Fruit fly (Drosophila melanogaster): ENCODE data around the gene THADA.

The THADA gene

DNA sequence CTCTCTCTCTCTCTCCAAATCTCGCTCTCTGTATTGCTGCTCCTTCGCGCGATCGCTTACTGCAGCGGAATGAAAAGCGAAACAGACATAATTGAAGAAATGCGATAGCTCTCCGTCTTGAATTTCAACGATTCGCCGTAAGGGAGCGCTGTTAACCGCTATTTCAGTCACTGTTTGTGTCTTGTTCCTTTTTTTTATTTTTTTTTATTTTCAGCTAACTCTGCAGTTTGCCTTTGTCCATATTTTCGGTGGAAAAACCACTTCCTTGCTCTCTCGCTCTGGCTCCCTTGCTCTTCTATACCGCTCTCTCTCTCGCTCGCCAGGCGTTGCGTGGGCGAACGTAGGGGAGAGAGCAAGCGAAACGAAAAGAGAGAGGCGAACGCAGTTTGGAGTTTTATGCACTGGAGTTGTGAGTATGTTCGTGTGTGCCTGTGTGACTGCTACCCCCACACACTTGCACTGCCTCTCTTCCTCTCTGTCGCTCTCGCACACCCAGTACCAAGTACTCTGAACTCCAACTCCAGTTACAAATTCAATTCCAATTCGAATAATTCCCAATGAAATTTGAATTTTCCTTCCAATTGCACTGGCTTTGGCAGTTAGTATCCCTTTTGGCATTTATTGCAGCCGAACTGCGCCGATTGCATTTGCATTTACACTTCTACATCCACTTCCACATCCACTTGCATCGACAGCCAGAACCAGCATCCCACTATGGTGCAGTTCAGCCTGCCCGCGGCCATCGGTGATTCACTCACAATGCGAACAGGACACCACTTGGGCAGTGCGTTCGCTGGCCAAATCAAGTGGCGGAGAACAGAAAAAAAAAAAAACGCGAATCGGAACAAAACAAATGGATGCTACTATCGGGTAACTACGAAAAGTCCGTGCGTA lies 14.0 kb downstream of the THADA start:
- TF ChIP-seq Clk (GFP tag; optimal IDR thresholded peaks at IDR 0.05) (no peak), toe (GFP tag; optimal IDR thresholded peaks at IDR 0.05) (no peak), Crg-1 (GFP tag; optimal IDR thresholded peaks at IDR 0.05) (no peak), tj (GFP tag; optimal IDR thresholded peaks at IDR 0.05) (peak; percentile 99), Hr96 (GFP tag; optimal IDR thresholded peaks at IDR 0.05) (no peak), CG1620 (GFP tag; optimal IDR thresholded peaks at IDR 0.05) (no peak), ovo (GFP tag; optimal IDR thresholded peaks at IDR 0.05) (peak; percentile 39), CG12768 (GFP tag; optimal IDR thresholded peaks at IDR 0.05) (no peak), pad (GFP tag; optimal IDR thresholded peaks at IDR 0.05) (peak; percentile 95)

DNA sequence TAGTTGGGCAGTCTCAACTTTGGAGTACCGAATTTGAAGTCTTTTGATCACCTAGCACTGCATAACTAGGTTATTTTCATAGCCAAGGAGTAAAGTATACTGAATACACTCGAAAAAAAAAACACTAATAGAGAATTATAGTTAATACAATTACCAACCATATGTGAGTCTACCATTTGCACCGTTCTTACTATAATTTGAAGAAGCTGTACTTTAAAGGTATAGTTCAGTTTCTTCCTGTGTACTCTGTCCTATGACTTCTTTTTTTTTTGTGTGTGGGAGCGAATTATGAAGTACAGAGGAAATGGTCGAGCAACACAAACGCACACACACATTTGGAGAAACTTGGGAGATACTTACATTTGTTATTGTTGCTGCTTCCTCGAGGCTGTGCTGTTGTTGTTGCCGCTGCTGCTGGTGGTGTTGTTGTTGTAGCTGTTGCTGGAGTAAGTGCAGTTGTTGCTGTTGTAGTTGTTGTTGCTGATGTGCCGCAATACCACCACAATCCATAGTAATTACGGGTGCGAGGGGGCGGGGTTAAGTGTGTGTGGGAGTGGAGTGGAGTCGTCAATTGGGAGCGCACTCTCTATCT lies 14.7 kb downstream of the THADA start:
- TF ChIP-seq ovo (GFP tag; optimal IDR thresholded peaks at IDR 0.05), result no peak
- peak; percentile 49 for TF ChIP-seq CG14711 (tag; optimal IDR thresholded peaks at IDR 0.05)
- TF ChIP-seq cic (GFP tag; optimal IDR thresholded peaks at IDR 0.05), result no peak
- TF ChIP-seq CG5204 (GFP tag; optimal IDR thresholded peaks at IDR 0.05), result no peak
- no peak for TF ChIP-seq Clk (GFP tag; optimal IDR thresholded peaks at IDR 0.05)
- peak; percentile 30 for TF ChIP-seq bab1 (GFP tag; optimal IDR thresholded peaks at IDR 0.05)
- TF ChIP-seq Mnt (GFP tag; optimal IDR thresholded peaks at IDR 0.05), result no peak
- no peak for TF ChIP-seq CG33017 (tag; optimal IDR thresholded peaks at IDR 0.05)

DNA sequence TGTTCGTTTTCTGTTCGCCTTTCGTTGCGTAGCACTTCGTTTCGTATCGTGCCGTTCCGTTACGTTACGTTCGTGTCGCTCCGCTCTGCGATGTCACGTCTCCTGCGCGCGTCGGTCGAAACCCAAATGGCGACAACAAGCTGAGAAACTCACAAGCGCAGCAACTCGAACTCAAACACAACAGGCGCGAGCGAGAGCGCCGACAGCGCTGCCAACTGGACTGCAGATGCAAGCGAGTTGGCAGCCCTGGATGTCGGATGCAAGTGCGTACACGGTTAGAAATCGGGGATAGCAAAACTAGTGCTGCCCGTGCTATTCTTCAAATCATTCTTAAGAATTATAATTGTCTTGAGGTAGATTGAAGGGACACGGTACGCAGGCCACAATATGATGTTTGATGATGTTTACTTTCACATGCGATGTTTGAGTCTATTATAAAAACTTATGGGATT lies 17.0 kb downstream of the THADA start:
- TF ChIP-seq CG7045 (GFP tag; optimal IDR thresholded peaks at IDR 0.05) (peak; percentile 30), bab1 (GFP tag; optimal IDR thresholded peaks at IDR 0.05) (peak; percentile 54), pad (GFP tag; optimal IDR thresholded peaks at IDR 0.05) (peak; percentile 42), toe (GFP tag; optimal IDR thresholded peaks at IDR 0.05) (peak; percentile 31), cnc (optimal IDR thresholded peaks at IDR 0.05) (no peak), CG33017 (tag; optimal IDR thresholded peaks at IDR 0.05) (no peak), CG11617 (GFP tag; optimal IDR thresholded peaks at IDR 0.05) (peak; percentile 39), CG1620 (GFP tag; optimal IDR thresholded peaks at IDR 0.05) (peak; percentile 52), CG14711 (tag; optimal IDR thresholded peaks at IDR 0.05) (peak; percentile 26), cic (GFP tag; optimal IDR thresholded peaks at IDR 0.05) (peak; percentile 18), Clk (GFP tag; optimal IDR thresholded peaks at IDR 0.05) (no peak), Hr96 (GFP tag; optimal IDR thresholded peaks at IDR 0.05) (peak; percentile 46), CG12768 (GFP tag; optimal IDR thresholded peaks at IDR 0.05) (peak; percentile 16), kay (GFP tag; ENCODE audit: borderline replicate concordance) (no peak), tj (GFP tag; optimal IDR thresholded peaks at IDR 0.05) (peak; percentile 55), ovo (GFP tag; optimal IDR thresholded peaks at IDR 0.05) (peak; percentile 10), Mnt (GFP tag; optimal IDR thresholded peaks at IDR 0.05) (no peak), CG5204 (GFP tag; optimal IDR thresholded peaks at IDR 0.05) (peak; percentile 51), CG7101 (tag; optimal IDR thresholded peaks at IDR 0.05) (no peak), Crg-1 (GFP tag; optimal IDR thresholded peaks at IDR 0.05) (no peak)

DNA sequence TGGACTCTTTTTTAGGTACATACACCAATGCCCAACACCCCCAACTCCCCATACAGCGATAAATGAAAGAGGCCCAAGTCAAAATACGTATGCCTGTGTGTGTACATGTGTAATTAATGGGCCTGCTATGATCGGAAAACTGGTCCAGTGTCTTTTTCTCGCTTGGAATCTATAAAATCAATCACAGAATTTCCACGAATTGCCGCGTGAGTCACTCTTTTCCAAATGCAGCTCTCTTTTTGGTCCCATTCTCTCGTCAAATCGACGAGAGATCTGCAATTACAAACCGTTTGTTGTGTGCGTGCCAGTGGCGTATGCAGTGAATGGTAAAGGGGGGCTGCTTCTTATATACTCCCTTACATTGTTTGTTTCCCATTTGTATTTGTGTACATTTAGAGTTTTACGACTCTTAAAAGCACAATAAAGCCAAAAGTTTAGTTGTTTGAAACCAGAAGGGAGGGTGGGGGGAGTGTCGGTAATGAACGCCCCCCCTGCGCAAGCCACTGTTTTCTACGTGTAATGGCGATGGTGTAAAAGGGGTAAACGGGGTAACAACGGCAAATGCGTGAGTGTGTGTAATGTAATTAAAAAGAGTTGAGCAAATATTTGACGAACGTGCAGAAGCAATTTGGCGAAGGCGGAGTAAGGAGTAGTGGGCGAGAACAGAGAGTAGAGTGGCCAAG lies 18.5 kb downstream of the THADA start:
- TF ChIP-seq CG14711 (tag; optimal IDR thresholded peaks at IDR 0.05) (peak; percentile 78), Clk (GFP tag; optimal IDR thresholded peaks at IDR 0.05) (peak; percentile 68), bab1 (GFP tag; optimal IDR thresholded peaks at IDR 0.05) (peak; percentile 93), toe (GFP tag; optimal IDR thresholded peaks at IDR 0.05) (peak; percentile 88), CG7045 (GFP tag; optimal IDR thresholded peaks at IDR 0.05) (peak; percentile 87), cic (GFP tag; optimal IDR thresholded peaks at IDR 0.05) (peak; percentile 7), CG5204 (GFP tag; optimal IDR thresholded peaks at IDR 0.05) (peak; percentile 84), CG11617 (GFP tag; optimal IDR thresholded peaks at IDR 0.05) (peak; percentile 71), Crg-1 (GFP tag; optimal IDR thresholded peaks at IDR 0.05) (peak; percentile 28), cnc (optimal IDR thresholded peaks at IDR 0.05) (no peak), Mnt (GFP tag; optimal IDR thresholded peaks at IDR 0.05) (peak; percentile 65), pad (GFP tag; optimal IDR thresholded peaks at IDR 0.05) (peak; percentile 99), Hr96 (GFP tag; optimal IDR thresholded peaks at IDR 0.05) (peak; percentile 87), ovo (GFP tag; optimal IDR thresholded peaks at IDR 0.05) (peak; percentile 62), CG33017 (tag; optimal IDR thresholded peaks at IDR 0.05) (peak; percentile 78), kay (GFP tag; ENCODE audit: borderline replicate concordance) (no peak), CG1620 (GFP tag; optimal IDR thresholded peaks at IDR 0.05) (peak; percentile 83), CG7101 (tag; optimal IDR thresholded peaks at IDR 0.05) (peak; percentile 78), tj (GFP tag; optimal IDR thresholded peaks at IDR 0.05) (peak; percentile 57), CG12768 (GFP tag; optimal IDR thresholded peaks at IDR 0.05) (peak; percentile 82)

DNA sequence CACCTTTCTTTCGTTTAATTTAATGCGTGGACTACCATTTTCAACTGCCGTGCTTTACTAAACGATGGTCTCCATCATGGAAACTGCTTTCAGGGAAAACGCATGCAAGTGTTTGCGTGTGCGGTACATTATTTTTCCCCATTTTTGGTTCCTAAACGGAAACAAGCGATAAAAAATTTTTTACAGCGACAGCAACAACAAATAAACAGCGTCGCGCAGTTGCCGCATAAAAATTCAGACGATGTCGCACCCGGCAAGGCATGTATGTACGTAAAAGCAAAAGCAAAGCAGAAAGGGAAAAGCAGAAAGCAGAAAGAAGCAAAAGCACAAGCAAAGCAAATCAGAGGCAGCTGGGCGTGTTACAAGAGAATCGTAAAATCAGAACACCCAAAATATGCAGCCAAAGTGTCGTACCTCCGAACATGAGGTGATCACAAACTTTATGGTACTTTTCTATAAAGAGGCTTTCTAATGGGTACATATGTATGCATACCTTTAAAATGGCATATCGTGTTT lies 19.7 kb downstream of the THADA start:
- no peak for TF ChIP-seq CG7045 (GFP tag; optimal IDR thresholded peaks at IDR 0.05)
- peak; percentile 0 for TF ChIP-seq tj (GFP tag; optimal IDR thresholded peaks at IDR 0.05)
- peak; percentile 61 for TF ChIP-seq bab1 (GFP tag; optimal IDR thresholded peaks at IDR 0.05)

All from whole organism, adult.